Worm (Caenorhabditis elegans) whole organism, early embryonic: ENCODE measurements around the gene ZC395.4.

Experiments
- aly-1 ChIP-seq: sonication (generic microtip); optimal IDR thresholded peaks from 2 replicates; lab custom pipeline; 2016; ENCODE audit warnings: missing genetic modification characterization, missing compliant biosample characterization
- ama-1 ChIP-seq: fragments of 150-350 bp; optimal IDR thresholded peaks from 2 replicates; lab custom pipeline; 2014
- flt-1 ChIP-seq: fragments of 200-800 bp; sonication (Bioruptor generic); IDR thresholded peaks from 2 replicates; pipeline ENCODE4 v1.3.6; 2022; ENCODE audit warnings: missing genetic modification characterization, missing compliant biosample characterization
- hmg-4 ChIP-seq: fragments of 200-800 bp; sonication (Bioruptor generic); optimal IDR thresholded peaks from 2 replicates; lab custom pipeline; 2018; ENCODE audit warnings: mild to moderate bottlenecking, missing genetic modification characterization, missing compliant biosample characterization
- scrt-1 ChIP-seq: fragments of 200-800 bp; sonication (Bioruptor generic); IDR thresholded peaks from 2 replicates; pipeline ENCODE4 v1.3.6; 2022; ENCODE audit warnings: missing genetic modification characterization, missing compliant biosample characterization
- sea-1 ChIP-seq: fragments of 200-800 bp; sonication (Bioruptor generic); conservative IDR thresholded peaks from 2 replicates; pipeline ENCODE4 v1.3.6; 2022; ENCODE audit warnings: missing genetic modification characterization, missing compliant biosample characterization
- tbx-11 ChIP-seq: fragments of 200-800 bp; sonication (Bioruptor generic); IDR thresholded peaks from 2 replicates; pipeline ENCODE4 v1.3.6; 2022; ENCODE audit warnings: missing genetic modification characterization, missing compliant biosample characterization

DNA sequence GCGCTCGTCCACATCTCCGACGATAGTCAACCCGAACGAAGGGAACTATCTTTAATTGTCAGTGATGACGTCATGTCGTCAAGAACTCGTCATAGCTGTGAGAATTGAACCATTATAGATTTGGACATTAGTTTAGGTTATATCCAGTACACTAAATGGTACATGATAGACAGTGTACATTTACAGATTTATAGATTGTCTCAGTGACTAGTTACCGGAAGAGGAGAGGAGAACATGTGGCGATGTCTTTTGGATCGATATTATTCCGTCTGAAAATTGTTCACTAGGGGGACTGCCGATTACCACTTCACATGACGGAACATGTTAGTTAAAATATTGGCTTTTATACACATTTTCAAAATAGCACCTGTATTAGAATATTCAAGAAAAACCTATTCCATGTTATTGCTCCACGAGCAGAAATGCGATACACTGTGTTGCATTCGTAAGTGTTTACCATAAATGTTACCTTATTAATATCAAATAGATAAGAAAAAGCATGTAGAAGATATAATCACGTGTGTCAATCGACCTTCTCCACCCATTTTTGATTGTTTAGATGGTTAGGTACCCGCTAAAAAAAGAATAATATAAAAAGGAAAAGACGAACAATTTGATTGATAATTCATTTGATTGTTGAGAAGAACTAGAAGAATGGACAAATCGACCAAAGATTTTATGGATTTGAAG is 2.6 kb upstream of the ZC395.4 start, which contains the start of gene ZC395.5:
- TF ChIP-seq flt-1 (no peak), tbx-11 (no peak), hmg-4 (GFP tag; lab: Kevin White, UChicago) (no peak), ama-1 (lab: Kevin White, UChicago) (no peak), scrt-1 (GFP tag; lab: Robert Waterston, UW) (no peak), aly-1 (no peak), sea-1 (GFP tag; lab: Robert Waterston, UW) (no peak)
